Worm (Caenorhabditis elegans): Measurements from ENCODE around the gene rbd-1.

- no peak for TF ChIP-seq lin-15B (tag; optimal IDR thresholded peaks at IDR 0.05)
- TF ChIP-seq nhr-12 (tag; optimal IDR thresholded peaks at IDR 0.05): no peak
- TF ChIP-seq nhr-28 (tag; optimal IDR thresholded peaks at IDR 0.05): no peak
- TF ChIP-seq ztf-11 (tag; optimal IDR thresholded peaks at IDR 0.05): no peak
- TF ChIP-seq mdl-1 (tag; optimal IDR thresholded peaks at IDR 0.05): no peak
- no peak for TF ChIP-seq nfya-1 (tag; optimal IDR thresholded peaks at IDR 0.05; ENCODE audit: insufficient read depth)
- TF ChIP-seq zag-1 (tag; optimal IDR thresholded peaks at IDR 0.05): no peak
- TF ChIP-seq nhr-11 (tag; optimal IDR thresholded peaks at IDR 0.05): no peak
- TF ChIP-seq lin-39 (tag; optimal IDR thresholded peaks at IDR 0.05): no peak
- no peak for TF ChIP-seq skn-1 (tag; optimal IDR thresholded peaks at IDR 0.05)
- TF ChIP-seq snpc-4 (tag; optimal IDR thresholded peaks at IDR 0.05): no peak
- TF ChIP-seq aly-2 (tag; optimal IDR thresholded peaks at IDR 0.05): no peak
Measured at ce11 chrIV:12689709-12690142, 35.1 kb upstream of the rbd-1 start.
